Worm (Caenorhabditis elegans): ENCODE data around the gene Y46G5A.22.

The Y46G5A.22 gene

DNA sequence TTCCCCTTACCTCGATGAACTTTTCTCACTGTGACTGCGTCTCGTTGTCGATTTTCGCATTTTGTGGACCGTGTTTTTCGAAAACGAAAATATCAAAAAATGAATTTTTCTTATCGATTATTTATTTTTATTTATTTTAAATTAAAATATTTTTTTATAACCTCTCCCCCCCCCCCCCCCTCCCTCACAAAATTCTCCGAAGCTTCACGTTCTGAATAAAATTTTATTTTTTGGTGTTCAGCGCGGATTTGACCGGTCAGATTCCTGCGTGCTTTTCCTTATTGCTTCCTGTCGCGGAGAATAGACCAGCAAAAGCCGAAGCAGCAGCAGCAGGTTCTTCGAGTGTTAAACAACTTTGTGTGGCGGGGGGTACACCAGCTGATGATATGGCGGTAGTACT is at the start of gene Y46G5A.22:
TSS of gene Y46G5A.22 (minus strand) at position 101 of the 400 bp plus-strand sequence.
- TF ChIP-seq pes-1 (GFP tag; IDR thresholded peaks at IDR 0.05): no peak

DNA sequence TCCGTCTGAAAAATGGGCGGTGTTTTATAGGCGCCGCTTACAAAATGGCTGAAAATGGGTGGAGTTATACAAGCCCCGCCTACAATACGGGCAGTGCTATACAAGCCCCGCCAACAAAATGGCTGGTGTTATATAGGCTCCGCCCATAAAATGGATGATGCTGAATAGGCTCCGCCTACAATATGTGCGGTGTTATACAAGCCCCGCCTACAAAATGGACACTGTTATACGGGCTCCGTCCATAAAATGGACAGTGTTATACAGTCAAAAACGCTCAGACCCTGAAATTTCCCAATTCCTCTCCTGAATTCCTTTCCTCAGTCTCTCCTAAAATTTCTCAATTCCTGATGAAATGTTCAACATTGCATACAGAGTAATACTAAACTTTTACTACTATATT is 47.7 kb upstream of the Y46G5A.22 start:
- TF ChIP-seq ama-1 (optimal IDR thresholded peaks at IDR 0.05) (no peak), F13C5.2 (tag; optimal IDR thresholded peaks at IDR 0.05) (no peak), ceh-13 (GFP tag; optimal IDR thresholded peaks at IDR 0.05) (no peak), hmg-4 (GFP tag; optimal IDR thresholded peaks at IDR 0.05) (no peak), scrt-1 (GFP tag; IDR thresholded peaks at IDR 0.05) (no peak), pes-1 (GFP tag; IDR thresholded peaks at IDR 0.05) (no peak)

DNA sequence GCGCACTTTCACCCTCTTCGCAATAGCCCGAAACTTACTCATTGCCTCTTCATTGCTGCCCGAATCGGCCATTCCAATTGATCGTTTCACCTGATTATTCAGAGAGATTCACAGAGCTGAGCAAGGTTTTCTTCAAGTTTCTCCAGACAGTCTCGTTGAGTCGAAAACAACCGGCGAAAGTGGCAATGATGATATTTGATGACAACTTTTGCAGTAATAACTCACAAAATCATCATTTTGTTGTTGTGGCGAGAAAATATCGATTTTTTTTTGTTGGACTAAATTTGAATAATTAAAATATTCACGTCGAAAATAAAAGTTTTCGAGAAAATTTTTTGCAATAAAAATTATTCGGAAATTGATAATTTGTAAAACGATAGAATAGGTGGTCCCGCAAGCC is 47.2 kb upstream of the Y46G5A.22 start, which contains the start of gene snf-5:
TSS of gene snf-5 (minus strand) at position 182 of the 400 bp plus-strand sequence.
- TF ChIP-seq scrt-1 (GFP tag; IDR thresholded peaks at IDR 0.05) (no peak), tbx-37 (GFP tag; conservative IDR thresholded peaks at IDR 0.05) (no peak), B0310.2 (tag; optimal IDR thresholded peaks at IDR 0.05) (no peak), sea-1 (GFP tag; conservative IDR thresholded peaks at IDR 0.05) (no peak), pes-1 (GFP tag; IDR thresholded peaks at IDR 0.05) (no peak), hmg-4 (GFP tag; optimal IDR thresholded peaks at IDR 0.05) (no peak), F13C5.2 (tag; optimal IDR thresholded peaks at IDR 0.05) (no peak), aly-1 (tag; optimal IDR thresholded peaks at IDR 0.05) (no peak), ets-7 (tag; optimal IDR thresholded peaks at IDR 0.05) (no peak), flt-1 (GFP tag; IDR thresholded peaks at IDR 0.05) (no peak), ceh-36 (tag; optimal IDR thresholded peaks at IDR 0.05) (no peak), tbx-11 (GFP tag; IDR thresholded peaks at IDR 0.05) (no peak), tra-4 (tag; optimal IDR thresholded peaks at IDR 0.05) (no peak), ceh-13 (GFP tag; optimal IDR thresholded peaks at IDR 0.05) (no peak), hnd-1 (tag; optimal IDR thresholded peaks at IDR 0.05) (no peak), hmbx-1 (tag; optimal IDR thresholded peaks at IDR 0.05) (no peak), ama-1 (optimal IDR thresholded peaks at IDR 0.05) (no peak)

DNA sequence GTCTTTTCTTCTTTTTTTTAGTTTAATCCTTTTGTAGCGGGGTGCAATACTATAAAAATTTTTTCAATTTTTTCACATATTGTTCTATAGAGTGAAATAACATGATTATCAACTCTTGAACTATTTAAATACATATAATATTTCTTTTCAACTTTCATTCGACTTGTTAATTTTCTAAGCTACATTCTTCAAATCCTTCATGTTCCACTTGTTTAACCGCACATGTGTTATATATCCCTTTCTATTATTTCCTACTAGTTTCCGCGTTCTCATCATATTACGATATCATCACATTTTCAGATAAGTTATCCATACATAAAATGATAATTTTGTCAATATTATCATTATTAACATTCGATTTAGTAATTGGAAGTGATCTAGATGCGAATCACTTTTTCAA is 37.5 kb upstream of the Y46G5A.22 start, which contains the start of gene Y46G5A.29:
TSS of gene Y46G5A.29 (plus strand) at position 301 of the 400 bp plus-strand sequence.
- TF ChIP-seq pes-1 (GFP tag; IDR thresholded peaks at IDR 0.05) (no peak), aly-1 (tag; optimal IDR thresholded peaks at IDR 0.05) (no peak), ama-1 (optimal IDR thresholded peaks at IDR 0.05) (no peak), F13C5.2 (tag; optimal IDR thresholded peaks at IDR 0.05) (no peak), hmbx-1 (tag; optimal IDR thresholded peaks at IDR 0.05) (no peak), scrt-1 (GFP tag; IDR thresholded peaks at IDR 0.05) (no peak), flt-1 (GFP tag; IDR thresholded peaks at IDR 0.05) (no peak), B0310.2 (tag; optimal IDR thresholded peaks at IDR 0.05) (no peak), hmg-4 (GFP tag; optimal IDR thresholded peaks at IDR 0.05) (no peak), hnd-1 (tag; optimal IDR thresholded peaks at IDR 0.05) (no peak), sea-1 (GFP tag; conservative IDR thresholded peaks at IDR 0.05) (no peak), tbx-37 (GFP tag; conservative IDR thresholded peaks at IDR 0.05) (no peak), ceh-13 (GFP tag; optimal IDR thresholded peaks at IDR 0.05) (no peak), tbx-11 (GFP tag; IDR thresholded peaks at IDR 0.05) (no peak)

DNA sequence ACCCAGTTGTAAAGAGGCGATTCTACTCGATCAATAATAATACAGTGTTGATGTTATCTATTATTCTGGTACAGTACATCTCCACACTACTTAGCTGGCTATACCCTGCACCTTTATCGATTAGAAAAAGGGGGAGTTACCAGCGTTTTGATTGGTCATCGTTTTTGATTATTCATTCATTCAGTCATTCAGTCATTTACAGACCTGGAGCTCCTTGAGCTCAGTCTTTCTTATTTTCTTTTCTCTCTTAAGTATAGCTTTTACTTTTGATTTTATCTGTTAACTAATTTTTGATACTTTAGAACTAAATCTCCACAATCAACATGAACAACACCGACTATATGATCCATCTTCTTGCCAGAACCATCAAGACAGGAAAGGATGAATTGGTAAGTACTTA is 31.7 kb upstream of the Y46G5A.22 start, which contains the start of gene Y46G5A.28:
TSS of gene Y46G5A.28 (plus strand) at position 301 of the 400 bp plus-strand sequence.
- TF ChIP-seq hmbx-1 (tag; optimal IDR thresholded peaks at IDR 0.05) (no peak), flt-1 (GFP tag; IDR thresholded peaks at IDR 0.05) (no peak), ama-1 (optimal IDR thresholded peaks at IDR 0.05) (no peak), ceh-36 (tag; optimal IDR thresholded peaks at IDR 0.05) (no peak), sea-1 (GFP tag; conservative IDR thresholded peaks at IDR 0.05) (no peak), hnd-1 (tag; optimal IDR thresholded peaks at IDR 0.05) (no peak), B0310.2 (tag; optimal IDR thresholded peaks at IDR 0.05) (no peak), aly-1 (tag; optimal IDR thresholded peaks at IDR 0.05) (no peak), ceh-13 (GFP tag; optimal IDR thresholded peaks at IDR 0.05) (no peak), hmg-4 (GFP tag; optimal IDR thresholded peaks at IDR 0.05) (no peak), scrt-1 (GFP tag; IDR thresholded peaks at IDR 0.05) (no peak), ets-7 (tag; optimal IDR thresholded peaks at IDR 0.05) (no peak), F13C5.2 (tag; optimal IDR thresholded peaks at IDR 0.05) (no peak), tra-4 (tag; optimal IDR thresholded peaks at IDR 0.05) (no peak), tbx-11 (GFP tag; IDR thresholded peaks at IDR 0.05) (no peak), pes-1 (GFP tag; IDR thresholded peaks at IDR 0.05) (no peak), tbx-37 (GFP tag; conservative IDR thresholded peaks at IDR 0.05) (no peak)

DNA sequence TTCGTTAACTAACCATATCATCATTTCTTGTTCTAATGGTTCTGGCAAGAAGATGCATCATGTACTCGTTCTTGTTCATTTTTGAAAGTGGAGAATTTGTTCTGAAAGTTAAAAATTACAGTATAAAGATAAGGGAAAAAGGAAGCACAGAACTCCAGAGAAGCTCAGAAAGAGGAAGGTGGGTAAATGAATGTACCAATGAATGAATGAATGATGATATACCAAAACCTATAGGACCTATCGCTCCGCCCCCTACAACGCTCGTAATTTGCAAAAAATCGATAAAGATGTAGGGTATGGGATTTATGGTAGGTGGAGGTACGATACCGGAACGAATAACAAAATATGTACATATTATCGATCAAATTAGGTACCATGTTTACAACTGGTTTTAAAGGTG is 29.3 kb upstream of the Y46G5A.22 start, which contains the start of gene pes-10:
TSS of gene pes-10 (minus strand) at position 101 of the 400 bp plus-strand sequence.
- no peak for TF ChIP-seq ceh-36 (tag; optimal IDR thresholded peaks at IDR 0.05)
- no peak for TF ChIP-seq tbx-11 (GFP tag; IDR thresholded peaks at IDR 0.05)
- no peak for TF ChIP-seq hmbx-1 (tag; optimal IDR thresholded peaks at IDR 0.05)
- TF ChIP-seq hmg-4 (GFP tag; optimal IDR thresholded peaks at IDR 0.05): no peak
- TF ChIP-seq sea-1 (GFP tag; conservative IDR thresholded peaks at IDR 0.05): no peak

DNA sequence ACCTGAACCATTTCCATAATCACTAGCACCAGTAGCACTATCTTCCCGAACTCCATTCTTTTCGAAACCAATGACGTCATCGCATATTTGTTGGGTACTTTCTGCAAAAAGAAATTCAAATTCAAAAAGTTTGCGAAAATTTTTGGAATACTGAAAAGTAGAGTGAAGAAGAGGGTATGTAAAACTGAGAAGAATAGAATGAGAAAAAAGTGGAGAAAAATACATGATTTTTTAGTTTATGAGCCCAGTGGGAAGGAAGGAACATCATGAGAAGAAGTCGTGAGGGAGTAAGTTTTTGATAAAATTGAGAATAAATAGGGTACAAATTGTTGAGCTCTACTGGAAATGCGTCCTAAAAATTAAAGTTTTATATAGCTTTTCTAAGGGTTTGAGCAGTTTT is 21.7 kb upstream of the Y46G5A.22 start, which contains the start of gene lgc-35:
TSS of gene lgc-35 (minus strand) at position 101 of the 400 bp plus-strand sequence.
- no peak for TF ChIP-seq F13C5.2 (tag; optimal IDR thresholded peaks at IDR 0.05)
- no peak for TF ChIP-seq flt-1 (GFP tag; IDR thresholded peaks at IDR 0.05)
- TF ChIP-seq pes-1 (GFP tag; IDR thresholded peaks at IDR 0.05): no peak
- TF ChIP-seq scrt-1 (GFP tag; IDR thresholded peaks at IDR 0.05): no peak
- TF ChIP-seq tbx-37 (GFP tag; conservative IDR thresholded peaks at IDR 0.05): no peak
- TF ChIP-seq B0310.2 (tag; optimal IDR thresholded peaks at IDR 0.05): no peak
- TF ChIP-seq ceh-13 (GFP tag; optimal IDR thresholded peaks at IDR 0.05): no peak
- TF ChIP-seq ets-7 (tag; optimal IDR thresholded peaks at IDR 0.05): no peak
- no peak for TF ChIP-seq aly-1 (tag; optimal IDR thresholded peaks at IDR 0.05)

DNA sequence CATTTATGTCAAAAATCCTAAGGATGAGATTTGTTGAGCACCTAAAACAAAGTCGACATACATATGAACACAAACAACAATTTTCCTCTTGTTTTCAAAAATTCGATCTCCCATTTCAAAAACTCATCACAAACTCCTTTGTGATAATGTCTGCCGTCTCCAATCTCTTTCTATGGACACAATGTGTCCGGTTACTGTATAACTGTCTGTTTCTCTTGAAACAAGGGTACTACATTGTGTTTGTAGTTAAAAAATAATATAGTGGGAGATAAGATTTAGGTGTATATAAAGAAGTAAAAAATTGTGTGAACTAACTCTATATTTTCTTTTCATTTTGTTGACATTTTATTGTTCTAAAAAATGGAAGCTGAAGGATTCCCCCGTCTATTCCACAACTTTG is 12.0 kb upstream of the Y46G5A.22 start, which contains the start of gene bcmo-1:
TSS of gene bcmo-1 (plus strand) at position 330 of the 400 bp plus-strand sequence.
- TF ChIP-seq hmbx-1 (tag; optimal IDR thresholded peaks at IDR 0.05) (no peak), tbx-37 (GFP tag; conservative IDR thresholded peaks at IDR 0.05) (no peak), ets-7 (tag; optimal IDR thresholded peaks at IDR 0.05) (no peak), aly-1 (tag; optimal IDR thresholded peaks at IDR 0.05) (no peak), F13C5.2 (tag; optimal IDR thresholded peaks at IDR 0.05) (no peak), hmg-4 (GFP tag; optimal IDR thresholded peaks at IDR 0.05) (no peak), ceh-13 (GFP tag; optimal IDR thresholded peaks at IDR 0.05) (no peak), hnd-1 (tag; optimal IDR thresholded peaks at IDR 0.05) (no peak), pes-1 (GFP tag; IDR thresholded peaks at IDR 0.05) (no peak), ceh-36 (tag; optimal IDR thresholded peaks at IDR 0.05) (no peak), tra-4 (tag; optimal IDR thresholded peaks at IDR 0.05) (no peak), sea-1 (GFP tag; conservative IDR thresholded peaks at IDR 0.05) (no peak), B0310.2 (tag; optimal IDR thresholded peaks at IDR 0.05) (no peak)

Data from whole organism, early embryonic.